Worm (Caenorhabditis elegans) whole organism, L1 larva: ENCODE results near the gene nhr-138.

Source experiments
- Y116A8C.19 ChIP-seq: sonication (generic microtip); optimal IDR thresholded peaks from 2 replicates; lab custom pipeline; 2016; ENCODE audit warnings: missing compliant biosample characterization, missing genetic modification characterization, borderline replicate concordance
- ama-1 ChIP-seq: fragments of 150-350 bp; optimal IDR thresholded peaks from 2 replicates; lab custom pipeline; 2014
- blmp-1 ChIP-seq: fragments of 150-350 bp; optimal IDR thresholded peaks from 2 replicates; lab custom pipeline; 2014; ENCODE audit warnings: missing biosample characterization, missing genetic modification characterization
- ceh-8 ChIP-seq: fragments of 200-800 bp; sonication (Bioruptor generic); optimal IDR thresholded peaks from 2 replicates; lab custom pipeline; 2018; ENCODE audit warnings: mild to moderate bottlenecking, missing genetic modification characterization, moderate library complexity, missing compliant biosample characterization
- dpl-1 ChIP-seq, 3 experiments: fragments of 150-350 bp in 2 of 3; sonication (generic microtip) in 1 of 3; optimal IDR thresholded peaks; 2 replicates each; lab custom pipeline; 2014 to 2017; ENCODE audit warnings: missing biosample characterization in 3 of 3, missing genetic modification characterization in 3 of 3, missing genetic modification reagents in 3 of 3
- dsc-1 ChIP-seq: sonication (generic microtip); optimal IDR thresholded peaks from 2 replicates; lab custom pipeline; 2016; ENCODE audit warnings: mild to moderate bottlenecking, missing genetic modification characterization, missing compliant biosample characterization
- efl-3 ChIP-seq: fragments of 200-800 bp; sonication (Bioruptor generic); optimal IDR thresholded peaks from 2 replicates; lab custom pipeline; 2018; ENCODE audit warnings: mild to moderate bottlenecking, missing genetic modification characterization, missing compliant biosample characterization
- elt-2 ChIP-seq: sonication (generic microtip); optimal IDR thresholded peaks from 2 replicates; lab custom pipeline; 2016; ENCODE audit warnings: missing genetic modification characterization, mild to moderate bottlenecking, inconsistent platforms, missing compliant biosample characterization, missing genetic modification reagents
- elt-3 ChIP-seq, 6 experiments: fragments of 150-350 bp in 1 of 6; sonication (generic microtip); optimal IDR thresholded peaks; 2 replicates each; lab custom pipeline; 2017 to 2018; ENCODE audit warnings: missing biosample characterization in 6 of 6, missing genetic modification characterization in 6 of 6, inconsistent platforms in 1 of 6
- fkh-10 ChIP-seq: sonication (generic microtip); optimal IDR thresholded peaks from 2 replicates; lab custom pipeline; 2017; ENCODE audit warnings: missing biosample characterization, missing genetic modification reagents, missing genetic modification characterization
- fkh-4 ChIP-seq: sonication (generic microtip); optimal IDR thresholded peaks from 2 replicates; lab custom pipeline; 2016; ENCODE audit warnings: missing compliant biosample characterization, missing genetic modification characterization, borderline replicate concordance
- fos-1 ChIP-seq: fragments of 150-350 bp; optimal IDR thresholded peaks from 2 replicates; lab custom pipeline; 2014; ENCODE audit warnings: missing biosample characterization, missing genetic modification characterization
- hlh-17 ChIP-seq: fragments of 200-800 bp; sonication (Bioruptor generic); optimal IDR thresholded peaks from 2 replicates; lab custom pipeline; 2018; ENCODE audit warnings: missing genetic modification characterization, mild to moderate bottlenecking, missing compliant biosample characterization, moderate library complexity, borderline replicate concordance
- hpl-2 ChIP-seq: fragments of 150-350 bp; optimal IDR thresholded peaks from 2 replicates; lab custom pipeline; 2014; ENCODE audit warnings: missing biosample characterization, missing genetic modification reagents, missing genetic modification characterization
- irx-1 ChIP-seq: sonication (generic microtip); optimal IDR thresholded peaks from 2 replicates; lab custom pipeline; 2016; ENCODE audit warnings: missing genetic modification characterization, missing compliant biosample characterization
- jun-1 ChIP-seq: fragments of 150-350 bp; optimal IDR thresholded peaks from 2 replicates; lab custom pipeline; 2014; ENCODE audit warnings: missing biosample characterization, missing genetic modification reagents, missing genetic modification characterization
- lin-14 ChIP-seq: fragments of 200-800 bp; sonication (Bioruptor generic); optimal IDR thresholded peaks from 2 replicates; lab custom pipeline; 2018; ENCODE audit warnings: mild to moderate bottlenecking, missing genetic modification characterization, moderate library complexity, missing compliant biosample characterization
- lir-3 ChIP-seq: sonication (generic microtip); optimal IDR thresholded peaks from 2 replicates; lab custom pipeline; 2016; ENCODE audit warnings: mild to moderate bottlenecking, missing genetic modification characterization, moderate library complexity, missing compliant biosample characterization; ENCODE audit not compliant: poor library complexity
- mdl-1 ChIP-seq, 2 experiments: fragments of 150-350 bp; optimal IDR thresholded peaks; 2 replicates each; lab custom pipeline; 2014 to 2017; ENCODE audit warnings: missing biosample characterization in 2 of 2, missing genetic modification characterization in 2 of 2, inconsistent platforms in 1 of 2
- nhr-11 ChIP-seq: fragments of 150-350 bp; optimal IDR thresholded peaks from 2 replicates; lab custom pipeline; 2014; ENCODE audit warnings: missing biosample characterization, missing genetic modification characterization
- nhr-12 ChIP-seq: sonication (generic microtip); optimal IDR thresholded peaks from 2 replicates; lab custom pipeline; 2017; ENCODE audit warnings: missing biosample characterization, missing genetic modification characterization
- nhr-47 ChIP-seq: sonication (generic microtip); optimal IDR thresholded peaks from 2 replicates; lab custom pipeline; 2016; ENCODE audit warnings: mild to moderate bottlenecking, missing genetic modification characterization, moderate library complexity, missing compliant biosample characterization
- nhr-76 ChIP-seq: sonication (generic microtip); optimal IDR thresholded peaks from 2 replicates; lab custom pipeline; 2017; ENCODE audit warnings: missing biosample characterization, missing genetic modification characterization
- nhr-77 ChIP-seq: fragments of 150-350 bp; optimal IDR thresholded peaks from 2 replicates; lab custom pipeline; 2014; ENCODE audit warnings: missing biosample characterization, missing genetic modification characterization
- nhr-85 ChIP-seq: sonication (generic microtip); peaks from one replicate; lab custom pipeline; 2016; ENCODE audit warnings: missing genetic modification characterization, inconsistent platforms, missing compliant biosample characterization
- pag-3 ChIP-seq: sonication (generic microtip); optimal IDR thresholded peaks from 2 replicates; lab custom pipeline; 2017; ENCODE audit warnings: missing genetic modification characterization, mild to moderate bottlenecking, missing compliant biosample characterization, antibody characterized with exemption, borderline replicate concordance; ENCODE audit not compliant: insufficient read depth
- pax-3 ChIP-seq: fragments of 200-800 bp; sonication (Bioruptor generic); optimal IDR thresholded peaks from 2 replicates; lab custom pipeline; 2018; ENCODE audit warnings: mild to moderate bottlenecking, missing genetic modification characterization, moderate library complexity, missing compliant biosample characterization
- pqm-1 ChIP-seq: sonication (generic microtip); optimal IDR thresholded peaks from 3 replicates; lab custom pipeline; 2017; ENCODE audit warnings: missing biosample characterization, missing genetic modification characterization
- snpc-4 ChIP-seq: fragments of 150-350 bp; optimal IDR thresholded peaks from 2 replicates; lab custom pipeline; 2014; ENCODE audit warnings: missing biosample characterization, missing genetic modification characterization
- sox-4 ChIP-seq: sonication (generic microtip); optimal IDR thresholded peaks from 2 replicates; lab custom pipeline; 2016; ENCODE audit warnings: missing genetic modification characterization, missing compliant biosample characterization
- sup-37 ChIP-seq: fragments of 200-800 bp; sonication (Bioruptor generic); optimal IDR thresholded peaks from 2 replicates; lab custom pipeline; 2018; ENCODE audit warnings: mild to moderate bottlenecking, missing genetic modification characterization, missing compliant biosample characterization
- swsn-7 ChIP-seq: sonication (generic microtip); optimal IDR thresholded peaks from 2 replicates; lab custom pipeline; 2016; ENCODE audit warnings: missing genetic modification characterization, missing compliant biosample characterization
- tlp-1 ChIP-seq: fragments of 150-350 bp; optimal IDR thresholded peaks from 2 replicates; lab custom pipeline; 2014; ENCODE audit warnings: missing biosample characterization, missing genetic modification characterization
- unc-30 ChIP-seq: sonication (generic microtip); optimal IDR thresholded peaks from 2 replicates; lab custom pipeline; 2017; ENCODE audit warnings: missing biosample characterization, missing genetic modification characterization
- zip-4 ChIP-seq: fragments of 200-800 bp; sonication (Bioruptor generic); optimal IDR thresholded peaks from 2 replicates; lab custom pipeline; 2018; ENCODE audit warnings: mild to moderate bottlenecking, missing genetic modification characterization, moderate library complexity, missing compliant biosample characterization
- ztf-11 ChIP-seq, 2 experiments: sonication (generic microtip); optimal IDR thresholded peaks; 2 replicates each; lab custom pipeline; 2016 to 2017; ENCODE audit warnings: missing genetic modification characterization in 2 of 2, missing biosample characterization in 1 of 2, missing compliant biosample characterization in 1 of 2
- ztf-4 ChIP-seq: fragments of 150-350 bp; optimal IDR thresholded peaks from 2 replicates; lab custom pipeline; 2014; ENCODE audit warnings: missing biosample characterization, missing genetic modification characterization

The nhr-138 gene

ce11 chrIV:9706704-9707197 lies 18.3 kb upstream of the nhr-138 start, which contains the start of the genes dcaf-1 and dph-3 (continued):
- TF ChIP-seq tlp-1 (tag; lab: Kevin White, UChicago) (no peak), blmp-1 (peak; percentile 55), elt-2 (tag; lab: Kevin White, UChicago) (no peak), Y116A8C.19 (tag; lab: Kevin White, UChicago) (no peak), jun-1 (tag; lab: Kevin White, UChicago) (no peak), lir-3 (no peak), fkh-10 (no peak), lin-14 (GFP tag; lab: Kevin White, UChicago) (no peak), ceh-8 (GFP tag; lab: Kevin White, UChicago) (no peak), zip-4 (GFP tag; lab: Kevin White, UChicago) (no peak), snpc-4 (no peak), hpl-2 (GFP tag; lab: Kevin White, UChicago) (no peak), efl-3 (GFP tag; lab: Kevin White, UChicago) (no peak), unc-30 (no peak), swsn-7 (tag; lab: Kevin White, UChicago) (peak; percentile 35), pax-3 (tag; lab: Kevin White, UChicago) (no peak), sup-37 (GFP tag; lab: Kevin White, UChicago) (no peak), pag-3 (tag; lab: Kevin White, UChicago) (no peak), nhr-12 (tag; lab: Kevin White, UChicago) (no peak), elt-3 (tag; optimal IDR thresholded peaks at IDR 0.05; lab: Kevin White, UChicago) (peak in 1 of 6 experiments; percentile 9), ztf-4 (no peak), ama-1 (lab: Kevin White, UChicago) (no peak), mdl-1 (tag; optimal IDR thresholded peaks at IDR 0.05; lab: Kevin White, UChicago) (no peak), fkh-4 (tag; lab: Kevin White, UChicago) (no peak), irx-1 (tag; lab: Kevin White, UChicago) (no peak)

ce11 chrIV:9709205-9709604 lies 15.8 kb upstream of the nhr-138 start, which contains the start of gene ant-1.3:
Gene ant-1.3 (minus strand): TSS chrIV:9709305.
- TF ChIP-seq nhr-76 (tag; lab: Kevin White, UChicago): no peak

- TF ChIP-seq efl-3 (GFP tag; lab: Kevin White, UChicago) (no peak), dsc-1 (peak; percentile 0), nhr-85 (tag; lab: Kevin White, UChicago) (no peak), elt-2 (tag; lab: Kevin White, UChicago) (no peak), pqm-1 (tag; lab: Kevin White, UChicago) (no peak)
Observed at ce11 chrIV:9709887-9710286, 15.2 kb upstream of the nhr-138 start, which contains the start of gene nhr-38. Gene nhr-38 (plus strand): TSS chrIV:9710187.

- TF ChIP-seq hlh-17 (GFP tag; lab: Kevin White, UChicago) (no peak), pqm-1 (tag; lab: Kevin White, UChicago) (no peak), ztf-11 (tag; optimal IDR thresholded peaks at IDR 0.05; lab: Kevin White, UChicago) (no peak), fos-1 (tag; lab: Kevin White, UChicago) (no peak), sox-4 (tag; lab: Kevin White, UChicago) (no peak), dpl-1 (GFP tag; optimal IDR thresholded peaks at IDR 0.05; lab: Kevin White, UChicago) (no peak), irx-1 (tag; lab: Kevin White, UChicago) (no peak), fkh-4 (tag; lab: Kevin White, UChicago) (no peak), nhr-77 (tag; lab: Kevin White, UChicago) (no peak), nhr-47 (no peak), pag-3 (tag; lab: Kevin White, UChicago) (no peak), nhr-11 (tag; lab: Kevin White, UChicago) (no peak), ztf-4 (no peak)
Observed at ce11 chrIV:9712782-9713181, 12.3 kb upstream of the nhr-138 start, which contains the start of gene K01H12.4. Gene K01H12.4 (plus strand): TSS chrIV:9713082.
